Fruit fly (Drosophila melanogaster): ENCODE results near the gene CG2200.

Gene CG2200

DNA sequence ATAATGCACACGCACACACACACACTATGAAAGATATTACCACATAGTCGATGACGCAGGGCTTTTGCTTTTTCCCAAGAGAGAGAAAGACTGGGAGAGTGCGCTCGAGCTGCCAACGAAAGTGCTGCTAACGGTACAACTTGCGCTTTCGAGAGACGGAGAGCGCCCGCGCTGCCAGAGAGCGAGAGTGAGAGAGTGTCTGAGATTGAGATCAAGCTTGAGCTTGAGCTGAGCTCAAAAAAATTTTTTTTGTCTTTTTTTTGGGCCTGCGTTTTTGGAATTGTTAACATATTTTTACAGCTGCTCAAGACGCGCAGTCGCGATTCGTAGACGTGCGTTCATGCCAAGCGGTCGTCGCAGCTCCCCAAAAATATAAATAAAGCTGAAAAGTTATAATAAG, 44.8 kb downstream of the CG2200 start, which contains the start of gene CG32645:
CG32645 (plus strand) TSS at position 313 of the 400 bp plus-strand sequence.
- no peak for TF ChIP-seq CG17801 (GFP tag; optimal IDR thresholded peaks at IDR 0.05; ENCODE audit: partially characterized antibody)

DNA sequence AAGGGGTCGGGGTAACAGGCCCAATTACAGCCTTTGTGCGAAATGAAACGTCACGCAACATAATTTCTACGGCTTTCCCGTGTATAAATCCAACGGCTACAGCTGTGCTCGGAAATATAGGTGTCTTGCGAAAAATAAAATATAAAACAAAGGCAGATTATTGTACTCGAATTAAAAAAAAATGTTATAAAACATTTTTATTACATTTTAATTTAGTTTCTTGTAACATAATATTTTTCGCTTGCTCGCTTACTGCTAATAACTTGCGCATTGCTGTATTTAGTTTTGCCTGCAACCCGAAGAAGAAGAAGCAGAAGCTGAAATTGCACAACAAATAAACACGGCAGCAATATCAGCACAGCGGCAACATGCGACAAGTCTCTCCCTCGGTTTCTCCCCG, 49.0 kb downstream of the CG2200 start:
- TF ChIP-seq CG17801 (GFP tag; optimal IDR thresholded peaks at IDR 0.05; ENCODE audit: partially characterized antibody) = no peak
